Worm (Caenorhabditis elegans) whole organism, late embryonic: ENCODE results near the gene cyl-1.

Experiments
- C08G9.2 ChIP-seq: sonication (generic microtip); optimal IDR thresholded peaks from 2 replicates; lab custom pipeline; 2016; ENCODE audit warnings: mild to moderate bottlenecking, missing genetic modification characterization, moderate library complexity, missing compliant biosample characterization
- K09A11.1 ChIP-seq: sonication (generic microtip); optimal IDR thresholded peaks from 2 replicates; lab custom pipeline; 2017; ENCODE audit warnings: antibody characterized with exemption, mild to moderate bottlenecking, missing genetic modification characterization, missing compliant biosample characterization; ENCODE audit not compliant: insufficient read depth
- ceh-2 ChIP-seq: sonication (generic microtip); optimal IDR thresholded peaks from 2 replicates; lab custom pipeline; 2016; ENCODE audit warnings: missing genotype, missing genetic modification characterization, missing compliant biosample characterization
- ceh-22 ChIP-seq: sonication (generic microtip); optimal IDR thresholded peaks from 2 replicates; lab custom pipeline; 2017; ENCODE audit warnings: missing biosample characterization, missing genetic modification characterization
- ceh-30 ChIP-seq: fragments of 150-350 bp; optimal IDR thresholded peaks from 2 replicates; lab custom pipeline; 2014; ENCODE audit warnings: missing biosample characterization, missing genetic modification characterization
- fkh-10 ChIP-seq: fragments of 150-350 bp; optimal IDR thresholded peaks from 2 replicates; lab custom pipeline; 2014; ENCODE audit warnings: missing biosample characterization, missing genetic modification reagents, missing genetic modification characterization
- fkh-6 ChIP-seq: sonication (generic microtip); optimal IDR thresholded peaks from 2 replicates; lab custom pipeline; 2016; ENCODE audit warnings: missing genetic modification characterization, missing compliant biosample characterization
- hlh-15 ChIP-seq: sonication (generic microtip); optimal IDR thresholded peaks from 2 replicates; lab custom pipeline; 2016; ENCODE audit warnings: missing genetic modification characterization, missing compliant biosample characterization
- hlh-30 ChIP-seq: sonication (generic microtip); optimal IDR thresholded peaks from 2 replicates; lab custom pipeline; 2017; ENCODE audit warnings: antibody characterized with exemption, missing genetic modification characterization, missing compliant biosample characterization; ENCODE audit not compliant: insufficient read depth
- odd-2 ChIP-seq: sonication (generic microtip); optimal IDR thresholded peaks from 2 replicates; lab custom pipeline; 2017; ENCODE audit warnings: antibody characterized with exemption, mild to moderate bottlenecking, missing genetic modification characterization, missing compliant biosample characterization
- pag-3 ChIP-seq: sonication (generic microtip); optimal IDR thresholded peaks from 2 replicates; lab custom pipeline; 2016; ENCODE audit warnings: missing compliant biosample characterization, missing genetic modification characterization, borderline replicate concordance
- pha-4 ChIP-seq: fragments of 150-350 bp; optimal IDR thresholded peaks from 2 replicates; lab custom pipeline; 2018; ENCODE audit warnings: missing biosample characterization, missing genetic modification reagents, missing genetic modification characterization
- rnt-1 ChIP-seq: sonication (generic microtip); optimal IDR thresholded peaks from 2 replicates; lab custom pipeline; 2016; ENCODE audit warnings: missing genetic modification characterization, missing compliant biosample characterization
- tbx-2 ChIP-seq: sonication (generic microtip); optimal IDR thresholded peaks from 2 replicates; lab custom pipeline; 2016; ENCODE audit warnings: missing genetic modification characterization, missing compliant biosample characterization

DNA sequence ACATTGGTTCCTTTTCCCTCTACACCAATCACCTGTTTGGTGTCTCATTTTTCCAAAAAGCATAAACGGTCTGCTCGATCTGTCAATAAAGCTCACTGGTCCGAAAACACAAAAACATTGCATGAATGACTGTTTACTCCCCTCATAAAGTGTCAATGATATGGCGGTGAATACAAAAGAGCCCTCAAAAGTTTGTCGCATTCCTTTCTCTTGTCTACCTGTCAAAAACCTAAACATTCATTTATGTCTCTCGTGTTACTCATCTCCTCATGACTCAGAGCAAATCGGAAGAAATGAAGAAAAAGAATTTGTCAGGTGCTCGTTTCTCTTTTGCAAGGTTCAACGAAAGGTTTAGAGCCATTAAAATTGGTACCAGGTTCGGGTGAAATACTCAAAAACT is 42.3 kb downstream of the cyl-1 start:
- no peak for TF ChIP-seq ceh-2 (tag; lab: Kevin White, UChicago)
- TF ChIP-seq ceh-30 = no peak
- TF ChIP-seq K09A11.1 (tag; lab: Kevin White, UChicago) = no peak
- TF ChIP-seq pha-4 = no peak
- no peak for TF ChIP-seq C08G9.2
- TF ChIP-seq fkh-6 = no peak
- no peak for TF ChIP-seq odd-2 (tag; lab: Kevin White, UChicago)
- TF ChIP-seq hlh-15 (tag; lab: Kevin White, UChicago) = no peak
- TF ChIP-seq pag-3 (tag; lab: Kevin White, UChicago) = no peak
- no peak for TF ChIP-seq tbx-2
- TF ChIP-seq hlh-30 (tag; lab: Kevin White, UChicago) = no peak
- no peak for TF ChIP-seq rnt-1 (tag; lab: Kevin White, UChicago)
- TF ChIP-seq fkh-10 (GFP tag; lab: Kevin White, UChicago) = no peak
- TF ChIP-seq ceh-22 (tag; lab: Kevin White, UChicago) = no peak
